Worm (Caenorhabditis elegans): ENCODE results near the gene clec-62.

The clec-62 gene

DNA sequence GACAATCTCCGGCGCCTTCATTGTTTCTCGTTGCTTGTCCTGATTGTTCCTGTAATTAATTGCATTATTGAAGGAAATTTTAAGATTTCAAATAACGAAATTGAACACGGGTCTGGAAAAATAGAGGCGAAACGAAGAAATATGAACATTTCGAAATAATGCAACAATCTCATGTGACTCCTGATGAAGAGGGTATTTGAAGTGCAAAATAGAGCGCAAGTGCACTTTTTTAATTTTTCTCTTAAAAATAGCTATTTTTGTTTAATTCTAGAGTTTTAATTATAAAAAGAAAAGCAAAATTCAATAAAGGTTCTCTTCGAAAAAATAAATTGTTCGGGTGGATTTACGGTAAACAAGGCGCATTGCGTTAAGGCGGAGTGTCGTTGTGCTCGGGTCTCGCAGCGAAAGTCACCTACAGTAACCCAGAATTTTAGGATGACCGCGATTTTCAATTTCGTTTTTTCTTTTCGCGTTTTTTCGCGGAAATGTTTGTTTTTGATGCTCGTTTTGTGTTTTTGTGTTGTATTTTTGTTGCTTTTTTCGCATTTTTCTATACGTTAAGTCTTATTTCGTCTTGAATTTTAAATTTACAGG, 24.1 kb upstream of the clec-62 start, which contains the start of the genes F58G1.2 and wago-4 (continued):
- TF ChIP-seq xnd-1 (tag; optimal IDR thresholded peaks at IDR 0.05) (peak; percentile 71), B0261.1 (tag; optimal IDR thresholded peaks at IDR 0.05) (no peak)

DNA sequence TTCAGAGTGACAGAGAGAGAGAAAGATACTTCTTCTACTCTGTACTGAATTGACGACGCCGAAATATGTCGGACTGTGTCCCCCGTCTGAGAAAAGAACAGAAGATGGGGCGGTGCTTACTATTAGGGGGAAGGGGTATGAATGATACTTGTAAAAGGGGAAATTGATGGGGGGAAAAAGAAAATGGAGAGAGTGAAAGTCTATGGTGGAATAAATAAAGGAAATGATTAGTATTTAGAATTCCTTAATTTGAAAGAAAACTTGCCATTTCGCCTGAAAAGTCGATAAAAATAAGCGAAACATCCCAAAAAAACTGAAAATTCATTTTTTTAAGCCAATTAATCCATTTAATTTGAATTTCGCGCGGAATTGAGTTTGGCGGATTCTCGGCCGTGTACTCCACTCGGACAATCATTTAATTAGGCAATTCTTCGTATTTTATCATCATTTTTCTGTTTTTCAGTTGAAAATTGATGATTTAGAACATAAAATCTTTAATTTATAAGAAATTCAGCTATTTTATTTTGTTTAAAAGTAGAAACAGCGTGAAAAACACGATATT, 19.7 kb upstream of the clec-62 start, which contains the start of gene F35C5.12:
F35C5.12 (minus strand) TSS at position 51 of the 562 bp plus-strand sequence.
- peak; percentile 65 for TF ChIP-seq efl-1 (GFP tag; optimal IDR thresholded peaks at IDR 0.05)
- no peak for TF ChIP-seq ets-4 (GFP tag; optimal IDR thresholded peaks at IDR 0.05)
- peak; percentile 4 for TF ChIP-seq snpc-3.4 (tag; optimal IDR thresholded peaks at IDR 0.05)
- no peak for TF ChIP-seq nhr-179 (tag; optimal IDR thresholded peaks at IDR 0.05)
- no peak for TF ChIP-seq gei-17 (GFP tag; optimal IDR thresholded peaks at IDR 0.05)
- peak; percentile 13 for TF ChIP-seq him-1 (tag; optimal IDR thresholded peaks at IDR 0.05)
- TF ChIP-seq dpl-1 (GFP tag; optimal IDR thresholded peaks at IDR 0.05) = peak; percentile 70
- peak; percentile 63 for TF ChIP-seq attf-3 (GFP tag; conservative IDR thresholded peaks at IDR 0.05)
- no peak for TF ChIP-seq F10E7.11 (tag; optimal IDR thresholded peaks at IDR 0.05)
- TF ChIP-seq lin-54 (GFP tag; optimal IDR thresholded peaks at IDR 0.05) = peak; percentile 86
- no peak for TF ChIP-seq nfya-2 (GFP tag; IDR thresholded peaks at IDR 0.05)
- peak; percentile 52 for TF ChIP-seq F33H1.4 (GFP tag; IDR thresholded peaks at IDR 0.05)
- peak; percentile 21 for TF ChIP-seq snpc-1.1 (tag; optimal IDR thresholded peaks at IDR 0.05; ENCODE audit: insufficient read depth)
- no peak for TF ChIP-seq sea-2 (GFP tag; IDR thresholded peaks at IDR 0.05)
- no peak for TF ChIP-seq pha-4 (tag; optimal IDR thresholded peaks at IDR 0.05)
- no peak for TF ChIP-seq atf-7 (tag; optimal IDR thresholded peaks at IDR 0.05)
- TF ChIP-seq xnd-1 (tag; optimal IDR thresholded peaks at IDR 0.05) = peak; percentile 5
- TF ChIP-seq lin-35 (GFP tag; optimal IDR thresholded peaks at IDR 0.05) = peak in 1 of 3 experiments; percentile 63
- peak; percentile 61; the same call in 1 of the 2 replicates for TF ChIP-seq mcd-1 (GFP tag; IDR thresholded peaks at IDR 0.05)
- TF ChIP-seq snpc-1.3 (tag; optimal IDR thresholded peaks at IDR 0.05; ENCODE audit: insufficient read depth) = no peak
- TF ChIP-seq D2030.7 (GFP tag; IDR thresholded peaks at IDR 0.05) = peak; percentile 56
- peak; percentile 53 for TF ChIP-seq madf-6 (GFP tag; IDR thresholded peaks at IDR 0.05)
- TF ChIP-seq unc-130 (GFP tag; optimal IDR thresholded peaks at IDR 0.05) = peak; percentile 10

DNA sequence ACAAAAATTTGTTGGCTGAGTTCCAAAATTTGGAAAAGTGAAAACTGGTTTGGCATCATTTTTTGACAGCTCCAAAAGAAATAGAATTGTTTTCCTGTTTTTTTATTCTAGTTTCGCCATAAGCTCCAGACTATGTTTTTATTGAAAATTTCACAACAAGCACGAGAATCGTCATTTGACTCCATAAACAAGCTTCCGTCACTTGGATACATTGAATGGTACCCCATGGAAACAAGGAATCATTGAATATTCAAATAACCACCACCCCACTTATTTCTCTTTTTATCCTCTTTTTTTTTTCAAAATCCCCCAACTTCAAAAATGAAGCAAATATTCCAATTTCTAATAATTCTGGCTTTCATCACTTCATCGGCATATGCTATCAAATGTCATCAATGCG, 13.9 kb upstream of the clec-62 start, which contains the start of gene ddn-2:
ddn-2 (plus strand) TSS at position 301 of the 400 bp plus-strand sequence.
- TF ChIP-seq snpc-3.4 (tag; optimal IDR thresholded peaks at IDR 0.05) (no peak), ets-4 (GFP tag; optimal IDR thresholded peaks at IDR 0.05) (no peak), pha-4 (tag; optimal IDR thresholded peaks at IDR 0.05) (no peak), athp-1 (tag; optimal IDR thresholded peaks at IDR 0.05) (no peak), sptf-2 (GFP tag; optimal IDR thresholded peaks at IDR 0.05) (no peak), ekl-4 (GFP tag; IDR thresholded peaks at IDR 0.05) (no peak), F57C9.4 (tag; optimal IDR thresholded peaks at IDR 0.05) (no peak), ceh-40 (GFP tag; IDR thresholded peaks at IDR 0.05) (no peak), mcd-1 (GFP tag; IDR thresholded peaks at IDR 0.05) (no peak), F52B5.7 (tag; optimal IDR thresholded peaks at IDR 0.05) (no peak), sea-2 (GFP tag; IDR thresholded peaks at IDR 0.05) (no peak), ceh-27 (GFP tag; optimal IDR thresholded peaks at IDR 0.05) (no peak)

DNA sequence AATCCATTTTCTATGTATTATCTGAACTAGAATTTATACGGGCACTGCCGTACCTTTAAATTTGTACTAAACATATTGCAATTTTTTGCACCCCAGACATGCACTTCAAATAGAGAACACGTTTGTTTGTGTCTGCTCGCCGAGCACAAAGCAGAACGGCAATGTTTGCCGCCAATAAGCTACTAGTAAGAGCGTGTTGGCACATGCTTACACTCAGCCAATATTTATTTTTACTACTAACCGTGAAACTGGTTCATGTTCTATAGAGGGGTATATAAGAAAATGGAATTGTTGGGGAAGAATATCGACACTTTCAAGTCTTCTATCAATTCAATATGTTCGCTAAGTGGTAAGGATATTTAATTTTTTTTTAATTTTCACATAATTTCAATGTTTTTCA, 12.1 kb upstream of the clec-62 start, which contains the start of gene nspb-11:
nspb-11 (plus strand) TSS at position 301 of the 400 bp plus-strand sequence.
- no peak for TF ChIP-seq Y53F4B.3 (GFP tag; IDR thresholded peaks at IDR 0.05)
- no peak for TF ChIP-seq lsy-27 (tag; optimal IDR thresholded peaks at IDR 0.05; ENCODE audit: borderline replicate concordance, insufficient read depth)
- no peak for TF ChIP-seq pbrm-1 (GFP tag; IDR thresholded peaks at IDR 0.05)
- no peak for TF ChIP-seq hlh-12 (tag; optimal IDR thresholded peaks at IDR 0.05)
- TF ChIP-seq ekl-4 (GFP tag; IDR thresholded peaks at IDR 0.05) = no peak

All from whole organism, young adult.